Worm (Caenorhabditis elegans): ENCODE data around the gene C37C3.1.

- TF ChIP-seq fax-1 (tag; optimal IDR thresholded peaks at IDR 0.05), result no peak
- TF ChIP-seq tbx-7 (tag; optimal IDR thresholded peaks at IDR 0.05), result no peak
- no peak for TF ChIP-seq pax-1 (tag; optimal IDR thresholded peaks at IDR 0.05)
- no peak for TF ChIP-seq unc-55 (GFP tag; optimal IDR thresholded peaks at IDR 0.05)
- no peak for TF ChIP-seq ref-2 (tag; optimal IDR thresholded peaks at IDR 0.05)
- no peak for TF ChIP-seq odd-2 (tag; optimal IDR thresholded peaks at IDR 0.05)
- no peak for TF ChIP-seq fkh-10 (GFP tag; optimal IDR thresholded peaks at IDR 0.05)
- TF ChIP-seq nfya-1 (tag; optimal IDR thresholded peaks at IDR 0.05), result no peak
- TF ChIP-seq pag-3 (tag; optimal IDR thresholded peaks at IDR 0.05; ENCODE audit: borderline replicate concordance), result no peak
- TF ChIP-seq ceh-18 (tag; optimal IDR thresholded peaks at IDR 0.05), result no peak
- no peak for TF ChIP-seq hlh-30 (tag; optimal IDR thresholded peaks at IDR 0.05; ENCODE audit: insufficient read depth)
- no peak for TF ChIP-seq ztf-16 (tag; optimal IDR thresholded peaks at IDR 0.05)
- TF ChIP-seq pha-4 (tag; optimal IDR thresholded peaks at IDR 0.05), result no peak
Measured at ce11 chrV:7816486-7816885, 41.3 kb upstream of the C37C3.1 start.

Measured in whole organism, late embryonic.